Worm (Caenorhabditis elegans): Measurements from ENCODE around the gene istr-1.

ce11 chrV:12749558-12749957 lies 51.9 kb downstream of the istr-1 start:
- TF ChIP-seq nhr-28 (tag; optimal IDR thresholded peaks at IDR 0.05) (no peak), aha-1 (tag; optimal IDR thresholded peaks at IDR 0.05) (no peak), dpl-1 (GFP tag; optimal IDR thresholded peaks at IDR 0.05) (no peak), nhr-76 (tag; optimal IDR thresholded peaks at IDR 0.05) (no peak), pag-3 (tag; optimal IDR thresholded peaks at IDR 0.05; ENCODE audit: borderline replicate concordance, insufficient read depth) (no peak), fos-1 (tag; optimal IDR thresholded peaks at IDR 0.05) (no peak), nhr-237 (tag; optimal IDR thresholded peaks at IDR 0.05) (no peak)
